Worm (Caenorhabditis elegans) whole organism, L2 larva: ENCODE results near the gene sek-5.

ENCODE experiments used
- blmp-1 ChIP-seq: sonication (generic microtip); optimal IDR thresholded peaks from 2 replicates; lab custom pipeline; 2017; ENCODE audit warnings: missing genetic modification characterization, mild to moderate bottlenecking, missing compliant biosample characterization, antibody characterized with exemption, moderate library complexity; ENCODE audit not compliant: insufficient read depth
- ceh-16 ChIP-seq: fragments of 150-350 bp; optimal IDR thresholded peaks from 2 replicates; lab custom pipeline; 2014; ENCODE audit warnings: missing biosample characterization, missing genetic modification characterization
- dmd-4 ChIP-seq: sonication (generic microtip); optimal IDR thresholded peaks from 2 replicates; lab custom pipeline; 2017; ENCODE audit warnings: missing biosample characterization, missing genetic modification characterization
- elt-3 ChIP-seq: sonication (generic microtip); optimal IDR thresholded peaks from 2 replicates; lab custom pipeline; 2017; ENCODE audit warnings: missing biosample characterization, missing genetic modification characterization
- fos-1 ChIP-seq: fragments of 150-350 bp; optimal IDR thresholded peaks from 2 replicates; lab custom pipeline; 2014; ENCODE audit warnings: missing biosample characterization, missing genetic modification characterization
- lin-39 ChIP-seq: fragments of 150-350 bp; optimal IDR thresholded peaks from 2 replicates; lab custom pipeline; 2014; ENCODE audit warnings: missing biosample characterization, missing genetic modification reagents, missing genetic modification characterization
- nhr-11 ChIP-seq: fragments of 150-350 bp; optimal IDR thresholded peaks from 2 replicates; lab custom pipeline; 2014; ENCODE audit warnings: missing biosample characterization, missing genetic modification characterization
- sma-9 ChIP-seq, 2 experiments: fragments of 150-350 bp in 1 of 2; sonication (generic microtip) in 1 of 2; optimal IDR thresholded peaks; 2 replicates each; lab custom pipeline; 2014 to 2016; ENCODE audit warnings: missing genetic modification characterization in 2 of 2, mild to moderate bottlenecking in 1 of 2, missing biosample characterization in 1 of 2, missing compliant biosample characterization in 1 of 2, missing genetic modification reagents in 1 of 2, moderate library complexity in 1 of 2
- unc-39 ChIP-seq: fragments of 150-350 bp; optimal IDR thresholded peaks from 2 replicates; lab custom pipeline; 2014; ENCODE audit warnings: missing biosample characterization, missing genetic modification characterization
- unc-62 ChIP-seq: fragments of 150-350 bp; optimal IDR thresholded peaks from 2 replicates; lab custom pipeline; 2014; ENCODE audit warnings: missing biosample characterization, missing genetic modification reagents, missing genetic modification characterization
- ztf-4 ChIP-seq: fragments of 150-350 bp; optimal IDR thresholded peaks from 2 replicates; lab custom pipeline; 2014; ENCODE audit warnings: missing biosample characterization, missing genetic modification characterization

DNA sequence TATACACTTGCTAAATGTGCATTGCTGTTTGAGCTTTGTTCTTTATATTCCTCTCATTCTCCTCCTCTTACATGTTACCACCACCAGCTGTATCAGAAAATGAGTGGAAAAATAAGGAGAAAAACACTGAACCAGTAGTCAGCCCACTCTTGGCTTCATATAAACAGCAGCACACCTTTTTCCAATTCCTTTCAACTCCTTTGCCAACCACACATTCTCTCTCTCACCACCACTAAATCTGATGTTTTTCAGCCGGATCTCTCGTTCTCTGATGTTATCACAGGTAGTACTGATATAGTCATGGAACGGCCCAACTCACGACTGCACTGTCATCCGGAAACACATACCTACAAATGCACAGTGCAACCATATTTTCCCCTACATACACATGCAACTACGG, 9.2 kb downstream of the sek-5 start, which contains the start of gene kcnl-3:
- TF ChIP-seq ztf-4 (tag; lab: Kevin White, UChicago) (no peak), sma-9 (GFP tag; optimal IDR thresholded peaks at IDR 0.05; lab: Kevin White, UChicago) (no peak), sma-9 (tag; optimal IDR thresholded peaks at IDR 0.05; lab: Kevin White, UChicago) (no peak), nhr-11 (tag; lab: Kevin White, UChicago) (no peak), blmp-1 (tag; lab: Kevin White, UChicago) (no peak), unc-62 (GFP tag; lab: Kevin White, UChicago) (no peak), elt-3 (no peak), lin-39 (tag; lab: Kevin White, UChicago) (no peak), ceh-16 (tag; lab: Kevin White, UChicago) (no peak), dmd-4 (tag; lab: Kevin White, UChicago) (no peak), fos-1 (tag; lab: Kevin White, UChicago) (no peak), unc-39 (tag; lab: Kevin White, UChicago) (no peak)
